Fruit fly (Drosophila melanogaster): ENCODE measurements around the gene CG32483.

DNA sequence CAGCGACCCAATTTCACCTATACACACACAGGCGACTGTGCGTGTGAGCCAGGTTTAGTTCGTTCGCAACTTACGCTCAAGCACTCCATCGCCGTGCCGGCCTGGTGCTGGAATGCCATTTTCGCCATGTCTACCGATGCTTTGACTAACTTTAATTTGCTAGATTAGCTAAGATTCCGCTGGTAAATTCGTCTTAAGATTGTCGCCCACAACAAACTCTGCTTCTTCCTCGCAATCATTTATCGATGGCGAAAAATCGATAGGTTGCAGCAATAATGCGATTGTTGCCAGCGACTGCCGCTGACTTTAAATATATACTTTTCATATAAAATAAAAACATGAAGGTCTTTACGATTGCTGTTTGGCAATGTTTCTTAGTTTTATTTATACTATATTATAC is 37.2 kb downstream of the CG32483 start, which contains the start of gene CG3402:
- no peak for TF ChIP-seq Dll (optimal IDR thresholded peaks at IDR 0.05)
- TF ChIP-seq pan (optimal IDR thresholded peaks at IDR 0.05): no peak
- no peak for TF ChIP-seq CG8478 (optimal IDR thresholded peaks at IDR 0.05)
